Worm (Caenorhabditis elegans): ENCODE results near the gene ZK1248.5.

- no peak for TF ChIP-seq ztf-4 (tag; optimal IDR thresholded peaks at IDR 0.05)
- TF ChIP-seq lin-39 (tag; optimal IDR thresholded peaks at IDR 0.05): peak; percentile 31
- no peak for TF ChIP-seq nhr-76 (tag; optimal IDR thresholded peaks at IDR 0.05)
- no peak for TF ChIP-seq fkh-10 (GFP tag; optimal IDR thresholded peaks at IDR 0.05)
- TF ChIP-seq mdl-1 (tag; optimal IDR thresholded peaks at IDR 0.05): no peak
- no peak for TF ChIP-seq nhr-11 (tag; optimal IDR thresholded peaks at IDR 0.05)
- TF ChIP-seq elt-1 (tag; optimal IDR thresholded peaks at IDR 0.05): no peak
- no peak for TF ChIP-seq ZK546.5 (tag; optimal IDR thresholded peaks at IDR 0.05)
- no peak for TF ChIP-seq ceh-82 (tag; optimal IDR thresholded peaks at IDR 0.05)
- no peak for TF ChIP-seq lin-15B (tag; optimal IDR thresholded peaks at IDR 0.05)
- TF ChIP-seq skn-1 (tag; optimal IDR thresholded peaks at IDR 0.05): no peak
- no peak for TF ChIP-seq sea-2 (GFP tag; optimal IDR thresholded peaks at IDR 0.05)
- peak; percentile 32 for TF ChIP-seq pha-4 (tag; optimal IDR thresholded peaks at IDR 0.05)
Measured at ce11 chrII:5772547-5773142, 37.7 kb upstream of the ZK1248.5 start.

Measured in whole organism, L3 larva.